Fruit fly (Drosophila melanogaster) S2 (cell line): Measurements from ENCODE around the gene CG7970.

Experiments
- CG8478 ChIP-seq: fragments of >200 bp; optimal IDR thresholded peaks from 2 replicates; lab custom pipeline; 2018
- CTCF ChIP-seq, 2 experiments: fragments of >200 bp; optimal IDR thresholded peaks; 2 replicates each; lab custom pipeline; 2018

dm6 chr3L:1615701-1616100, 36.8 kb upstream of the CG7970 start, which contains the start of gene CG12105:
- TF ChIP-seq CG8478 (lab: Kevin White, UChicago) (no peak), CTCF (optimal IDR thresholded peaks at IDR 0.05; lab: Kevin White, UChicago) (no peak)
